Worm (Caenorhabditis elegans) whole organism, late embryonic: ENCODE measurements around the gene fbxa-51.

Source experiments
- C38D4.7 ChIP-seq: fragments of 200-800 bp; sonication (Bioruptor generic); optimal IDR thresholded peaks from 2 replicates; lab custom pipeline; 2018; ENCODE audit warnings: mild to moderate bottlenecking, missing genetic modification characterization, moderate library complexity, missing compliant biosample characterization
- ceh-24 ChIP-seq: sonication (generic microtip); optimal IDR thresholded peaks from 2 replicates; lab custom pipeline; 2016; ENCODE audit warnings: mild to moderate bottlenecking, missing genetic modification characterization, missing compliant biosample characterization
- che-1 ChIP-seq: sonication (generic microtip); optimal IDR thresholded peaks from 2 replicates; lab custom pipeline; 2016; ENCODE audit warnings: mild to moderate bottlenecking, missing genetic modification characterization, missing compliant biosample characterization
- dve-1 ChIP-seq: sonication (generic microtip); optimal IDR thresholded peaks from 2 replicates; lab custom pipeline; 2017; ENCODE audit warnings: antibody characterized with exemption, mild to moderate bottlenecking, missing genetic modification characterization, missing compliant biosample characterization
- hlh-15 ChIP-seq: sonication (generic microtip); optimal IDR thresholded peaks from 2 replicates; lab custom pipeline; 2016; ENCODE audit warnings: missing genetic modification characterization, missing compliant biosample characterization
- pros-1 ChIP-seq: fragments of 150-350 bp; optimal IDR thresholded peaks from 2 replicates; lab custom pipeline; 2014; ENCODE audit warnings: missing biosample characterization, missing genetic modification reagents, missing genetic modification characterization
- sox-4 ChIP-seq: sonication (generic microtip); optimal IDR thresholded peaks from 2 replicates; lab custom pipeline; 2017; ENCODE audit warnings: mild to moderate bottlenecking, missing genetic modification characterization, inconsistent platforms, missing compliant biosample characterization

- TF ChIP-seq dve-1 (tag; lab: Kevin White, UChicago) (no peak), C38D4.7 (GFP tag; lab: Kevin White, UChicago) (no peak), pros-1 (tag; lab: Kevin White, UChicago) (no peak), sox-4 (no peak), che-1 (no peak), hlh-15 (tag; lab: Kevin White, UChicago) (no peak), ceh-24 (no peak)
These were observed 36.8 kb downstream of the fbxa-51 start for ce11 chrIII:998855-999254.
